Worm (Caenorhabditis elegans) whole organism, L2 larva: Measurements from ENCODE around the gene F26G1.1.

Source experiments
- F13H6.1 ChIP-seq: sonication (generic microtip); optimal IDR thresholded peaks from 2 replicates; lab custom pipeline; 2016; ENCODE audit warnings: missing genetic modification characterization, missing compliant biosample characterization
- R02D3.7 ChIP-seq: fragments of 150-350 bp; optimal IDR thresholded peaks from 2 replicates; lab custom pipeline; 2014; ENCODE audit warnings: missing biosample characterization, missing genetic modification characterization
- Y55F3AM.14 ChIP-seq: fragments of 200-800 bp; sonication (Bioruptor generic); optimal IDR thresholded peaks from 2 replicates; lab custom pipeline; 2018; ENCODE audit warnings: mild to moderate bottlenecking, missing genetic modification characterization, missing compliant biosample characterization
- ZK546.5 ChIP-seq: sonication (generic microtip); optimal IDR thresholded peaks from 2 replicates; lab custom pipeline; 2017; ENCODE audit warnings: missing biosample characterization, missing genetic modification characterization
- alr-1 ChIP-seq: fragments of 150-350 bp; optimal IDR thresholded peaks from 2 replicates; lab custom pipeline; 2014; ENCODE audit warnings: missing biosample characterization, missing genetic modification characterization
- ama-1 ChIP-seq: fragments of 150-350 bp; optimal IDR thresholded peaks from 2 replicates; lab custom pipeline; 2018; ENCODE audit warnings: inconsistent platforms
- blmp-1 ChIP-seq: sonication (generic microtip); optimal IDR thresholded peaks from 2 replicates; lab custom pipeline; 2017; ENCODE audit warnings: missing genetic modification characterization, mild to moderate bottlenecking, missing compliant biosample characterization, antibody characterized with exemption, moderate library complexity; ENCODE audit not compliant: insufficient read depth
- crh-2 ChIP-seq: sonication (generic microtip); optimal IDR thresholded peaks from 2 replicates; lab custom pipeline; 2017; ENCODE audit warnings: missing biosample characterization, missing genetic modification characterization
- dmd-4 ChIP-seq: sonication (generic microtip); optimal IDR thresholded peaks from 2 replicates; lab custom pipeline; 2017; ENCODE audit warnings: missing biosample characterization, missing genetic modification characterization
- egl-27 ChIP-seq: sonication (generic microtip); optimal IDR thresholded peaks from 3 replicates; lab custom pipeline; 2017; ENCODE audit warnings: missing biosample characterization, missing genetic modification reagents, missing genetic modification characterization
- elt-1 ChIP-seq: fragments of 150-350 bp; optimal IDR thresholded peaks from 2 replicates; lab custom pipeline; 2014; ENCODE audit warnings: missing biosample characterization, missing genetic modification characterization
- elt-3 ChIP-seq: sonication (generic microtip); optimal IDR thresholded peaks from 2 replicates; lab custom pipeline; 2017; ENCODE audit warnings: missing biosample characterization, missing genetic modification characterization
- fos-1 ChIP-seq: fragments of 150-350 bp; optimal IDR thresholded peaks from 2 replicates; lab custom pipeline; 2014; ENCODE audit warnings: missing biosample characterization, missing genetic modification characterization
- gmeb-1 ChIP-seq: fragments of 150-350 bp; optimal IDR thresholded peaks from 2 replicates; lab custom pipeline; 2014; ENCODE audit warnings: missing biosample characterization, missing genetic modification characterization
- lin-11 ChIP-seq: fragments of 150-350 bp; sonication (generic microtip); optimal IDR thresholded peaks from 2 replicates; lab custom pipeline; 2014; ENCODE audit warnings: missing biosample characterization, missing genetic modification characterization, inconsistent platforms, mixed read lengths
- lin-13 ChIP-seq: fragments of 150-350 bp; optimal IDR thresholded peaks from 2 replicates; lab custom pipeline; 2014; ENCODE audit warnings: missing biosample characterization, missing genetic modification reagents, missing genetic modification characterization
- lin-39 ChIP-seq: fragments of 150-350 bp; optimal IDR thresholded peaks from 2 replicates; lab custom pipeline; 2014; ENCODE audit warnings: missing biosample characterization, missing genetic modification reagents, missing genetic modification characterization
- lsy-2 ChIP-seq, 2 experiments: fragments of 150-350 bp in 1 of 2; sonication (generic microtip) in 1 of 2; optimal IDR thresholded peaks; 2 replicates each; lab custom pipeline; 2014 to 2017; ENCODE audit warnings: missing biosample characterization in 2 of 2, missing genetic modification characterization in 2 of 2
- mab-5 ChIP-seq: fragments of 150-350 bp; optimal IDR thresholded peaks from 2 replicates; lab custom pipeline; 2014; ENCODE audit warnings: missing biosample characterization, missing genetic modification characterization
- mbf-1 ChIP-seq: sonication (generic microtip); optimal IDR thresholded peaks from 2 replicates; lab custom pipeline; 2017; ENCODE audit warnings: missing biosample characterization, missing genetic modification characterization
- nhr-11 ChIP-seq: fragments of 150-350 bp; optimal IDR thresholded peaks from 2 replicates; lab custom pipeline; 2014; ENCODE audit warnings: missing biosample characterization, missing genetic modification characterization
- nhr-12 ChIP-seq: fragments of 150-350 bp; optimal IDR thresholded peaks from 2 replicates; lab custom pipeline; 2014; ENCODE audit warnings: missing biosample characterization, missing genetic modification characterization
- nhr-129 ChIP-seq: fragments of 150-350 bp; optimal IDR thresholded peaks from 2 replicates; lab custom pipeline; 2014; ENCODE audit warnings: missing biosample characterization, missing genetic modification characterization
- nhr-21 ChIP-seq: fragments of 150-350 bp; optimal IDR thresholded peaks from 2 replicates; lab custom pipeline; 2014; ENCODE audit warnings: missing biosample characterization, missing genetic modification characterization
- nhr-23 ChIP-seq: fragments of 150-350 bp; optimal IDR thresholded peaks from 2 replicates; lab custom pipeline; 2014; ENCODE audit warnings: missing biosample characterization, missing genetic modification reagents, missing genetic modification characterization
- nhr-237 ChIP-seq: fragments of 150-350 bp; optimal IDR thresholded peaks from 2 replicates; lab custom pipeline; 2014; ENCODE audit warnings: missing biosample characterization, missing genetic modification characterization
- nhr-6 ChIP-seq: fragments of 150-350 bp; optimal IDR thresholded peaks from 2 replicates; lab custom pipeline; 2014; ENCODE audit warnings: missing biosample characterization, missing genetic modification characterization
- peb-1 ChIP-seq: fragments of 150-350 bp; optimal IDR thresholded peaks from 2 replicates; lab custom pipeline; 2014; ENCODE audit warnings: missing biosample characterization, missing genetic modification characterization
- sem-4 ChIP-seq: fragments of 150-350 bp; optimal IDR thresholded peaks from 2 replicates; lab custom pipeline; 2014; ENCODE audit warnings: missing biosample characterization, missing genetic modification reagents, missing genetic modification characterization
- skn-1 ChIP-seq: sonication (generic microtip); optimal IDR thresholded peaks from 2 replicates; lab custom pipeline; 2017; ENCODE audit warnings: missing biosample characterization, missing genetic modification characterization
- sma-3 ChIP-seq: sonication (generic microtip); optimal IDR thresholded peaks from 2 replicates; lab custom pipeline; 2016; ENCODE audit warnings: missing genetic modification reagents, missing genetic modification characterization, missing compliant biosample characterization
- sma-9 ChIP-seq, 2 experiments: fragments of 150-350 bp in 1 of 2; sonication (generic microtip) in 1 of 2; optimal IDR thresholded peaks; 2 replicates each; lab custom pipeline; 2014 to 2016; ENCODE audit warnings: missing genetic modification characterization in 2 of 2, mild to moderate bottlenecking in 1 of 2, missing biosample characterization in 1 of 2, missing compliant biosample characterization in 1 of 2, missing genetic modification reagents in 1 of 2, moderate library complexity in 1 of 2
- snpc-4 ChIP-seq: fragments of 150-350 bp; optimal IDR thresholded peaks from 2 replicates; lab custom pipeline; 2014; ENCODE audit warnings: missing biosample characterization, missing genetic modification characterization
- unc-39 ChIP-seq: fragments of 150-350 bp; optimal IDR thresholded peaks from 2 replicates; lab custom pipeline; 2014; ENCODE audit warnings: missing biosample characterization, missing genetic modification characterization
- unc-55 ChIP-seq: fragments of 150-350 bp; sonication (generic microtip); optimal IDR thresholded peaks from 3 replicates; lab custom pipeline; 2014; ENCODE audit warnings: missing biosample characterization, missing genetic modification reagents, missing genetic modification characterization
- zag-1 ChIP-seq: fragments of 150-350 bp; optimal IDR thresholded peaks from 2 replicates; lab custom pipeline; 2014; ENCODE audit warnings: missing biosample characterization, missing genetic modification characterization
- ztf-1 ChIP-seq: fragments of 200-800 bp; sonication (Bioruptor generic); conservative IDR thresholded peaks from 2 replicates; pipeline ENCODE4 v1.3.6; 2022; ENCODE audit warnings: missing genetic modification characterization, missing compliant biosample characterization
- ztf-11 ChIP-seq: sonication (generic microtip); optimal IDR thresholded peaks from 2 replicates; lab custom pipeline; 2017; ENCODE audit warnings: missing biosample characterization, missing genetic modification characterization

The F26G1.1 gene

ce11 chrII:4802917-4803316 lies 11.5 kb downstream of the F26G1.1 start:
- TF ChIP-seq crh-2 (tag; lab: Kevin White, UChicago) = peak; percentile 24
- TF ChIP-seq elt-1 = no peak
- peak; percentile 77 for TF ChIP-seq blmp-1 (tag; lab: Kevin White, UChicago)
- TF ChIP-seq ztf-1 (GFP tag; lab: Robert Waterston, UW) = no peak
- TF ChIP-seq fos-1 (tag; lab: Kevin White, UChicago) = peak; percentile 83
- TF ChIP-seq, all 48 proteins: peak for 3

DNA sequence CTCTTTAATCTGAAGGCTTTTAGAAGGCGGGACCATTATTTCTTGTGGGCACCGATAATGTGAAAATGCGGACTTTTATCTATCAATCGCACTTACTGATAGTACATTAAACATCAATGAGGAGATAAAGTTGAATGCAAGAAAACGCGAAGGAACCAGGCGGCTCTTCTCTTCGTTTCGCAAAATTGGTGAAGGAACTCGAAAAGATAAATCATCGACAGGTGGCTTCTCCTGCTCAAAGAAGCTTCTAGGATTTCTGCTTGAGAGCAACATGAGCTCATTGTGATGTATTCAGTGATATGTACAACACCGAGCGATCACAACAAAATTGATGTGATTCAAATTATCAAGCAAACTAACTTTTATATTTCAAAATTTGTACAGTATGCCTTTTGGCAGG lies 14.4 kb downstream of the F26G1.1 start:
- TF ChIP-seq alr-1 = no peak
- TF ChIP-seq nhr-23 (tag; lab: Kevin White, UChicago) = no peak
- TF ChIP-seq F13H6.1 (tag; lab: Kevin White, UChicago) = peak; percentile 35
- peak; percentile 16 for TF ChIP-seq nhr-129
- TF ChIP-seq unc-39 (tag; lab: Kevin White, UChicago) = no peak
- TF ChIP-seq sma-9 (GFP tag; optimal IDR thresholded peaks at IDR 0.05; lab: Kevin White, UChicago) = peak; percentile 48
- no peak for TF ChIP-seq sma-9 (tag; optimal IDR thresholded peaks at IDR 0.05; lab: Kevin White, UChicago)
- TF ChIP-seq elt-3 (tag; lab: Kevin White, UChicago) = no peak
- no peak for TF ChIP-seq ama-1 (lab: Kevin White, UChicago)
- peak in 1 of 2 experiments; percentile 40 for TF ChIP-seq lsy-2 (tag; optimal IDR thresholded peaks at IDR 0.05; lab: Kevin White, UChicago)
- no peak for TF ChIP-seq skn-1 (tag; lab: Kevin White, UChicago)
- no peak for TF ChIP-seq dmd-4 (tag; lab: Kevin White, UChicago)
- TF ChIP-seq snpc-4 (tag; lab: Kevin White, UChicago) = no peak
- TF ChIP-seq zag-1 = no peak
- TF ChIP-seq peb-1 (tag; lab: Kevin White, UChicago) = no peak
- no peak for TF ChIP-seq sma-3 (GFP tag; lab: Kevin White, UChicago)

DNA sequence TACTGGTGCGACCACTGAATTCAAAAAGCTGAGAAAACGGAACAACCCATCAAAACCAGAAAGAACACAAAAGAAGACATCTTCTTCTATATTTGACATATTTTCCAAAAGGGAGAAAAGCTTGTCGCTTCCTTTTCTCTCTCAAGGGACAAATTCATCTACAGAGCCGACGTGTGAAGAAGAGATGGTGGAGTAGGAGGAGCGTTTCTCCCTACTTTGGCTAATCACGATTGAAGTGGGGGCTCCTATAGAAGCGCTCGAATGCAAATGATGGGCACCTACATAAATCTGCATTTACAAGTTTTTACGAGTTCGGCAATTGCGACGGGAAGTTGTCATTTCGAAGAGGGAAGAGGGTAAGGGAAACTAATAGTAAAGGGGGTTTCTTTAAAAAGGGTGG lies 14.8 kb downstream of the F26G1.1 start:
- TF ChIP-seq mab-5 (tag; lab: Kevin White, UChicago) = peak; percentile 68
- TF ChIP-seq gmeb-1 (tag; lab: Kevin White, UChicago) = no peak
- no peak for TF ChIP-seq lin-39 (tag; lab: Kevin White, UChicago)
- no peak for TF ChIP-seq F13H6.1 (tag; lab: Kevin White, UChicago)
- TF ChIP-seq ztf-11 (tag; lab: Kevin White, UChicago) = no peak
- no peak for TF ChIP-seq sem-4
- TF ChIP-seq lin-11 = no peak
- no peak for TF ChIP-seq R02D3.7 (tag; lab: Kevin White, UChicago)
- TF ChIP-seq nhr-6 (tag; lab: Kevin White, UChicago) = no peak
- TF ChIP-seq Y55F3AM.14 (GFP tag; lab: Kevin White, UChicago) = peak; percentile 3
- TF ChIP-seq nhr-237 (tag; lab: Kevin White, UChicago) = no peak
- no peak for TF ChIP-seq mbf-1 (tag; lab: Kevin White, UChicago)

DNA sequence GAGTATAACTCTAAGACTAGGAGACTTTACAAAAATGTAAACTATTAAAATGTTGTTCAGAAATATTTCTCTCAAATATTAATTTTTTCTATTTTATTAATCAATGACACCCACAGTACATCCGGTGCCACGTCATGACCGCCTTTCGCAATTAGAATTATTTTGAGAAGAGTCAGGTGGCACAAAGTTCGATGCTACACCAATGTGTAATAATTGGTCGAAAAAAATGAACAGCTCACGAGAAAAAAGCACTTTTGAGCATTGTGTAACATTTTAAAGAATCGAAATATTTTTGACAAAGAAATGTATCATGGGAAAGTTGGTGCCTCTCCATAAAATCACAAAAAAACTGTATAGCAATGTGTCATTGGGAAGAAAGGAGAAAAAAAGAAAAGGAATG lies 15.3 kb downstream of the F26G1.1 start:
- TF ChIP-seq nhr-129 = peak; percentile 7
- peak; percentile 55 for TF ChIP-seq crh-2 (tag; lab: Kevin White, UChicago)
- TF ChIP-seq ama-1 (lab: Kevin White, UChicago) = no peak
- peak; percentile 11 for TF ChIP-seq sma-9 (GFP tag; optimal IDR thresholded peaks at IDR 0.05; lab: Kevin White, UChicago)
- TF ChIP-seq sma-9 (tag; optimal IDR thresholded peaks at IDR 0.05; lab: Kevin White, UChicago) = no peak

DNA sequence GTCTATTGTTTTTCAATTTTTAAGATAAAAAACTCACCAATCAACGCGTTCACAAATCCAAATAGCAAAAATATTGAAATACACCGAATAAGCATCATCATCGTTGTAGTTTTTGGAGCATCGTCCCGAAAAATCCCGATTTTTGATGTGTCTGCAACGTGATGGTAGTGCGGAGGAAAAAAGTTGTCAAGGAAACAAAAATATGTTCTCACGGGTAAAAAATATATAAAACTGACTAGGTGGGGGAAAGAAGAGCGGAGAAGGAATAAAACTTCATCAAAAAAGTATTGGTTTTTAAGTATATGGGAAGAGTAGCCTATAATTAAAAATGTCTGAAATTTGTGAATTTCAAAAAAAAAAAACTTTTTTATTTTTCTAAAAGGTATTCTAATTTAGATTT lies 20.6 kb downstream of the F26G1.1 start, which contains the start of gene rig-6:
rig-6 (minus strand) TSS at position 101 of the 400 bp plus-strand sequence.
- TF ChIP-seq gmeb-1 (tag; lab: Kevin White, UChicago) (no peak), F13H6.1 (tag; lab: Kevin White, UChicago) (no peak), blmp-1 (tag; lab: Kevin White, UChicago) (no peak), skn-1 (tag; lab: Kevin White, UChicago) (no peak), ztf-1 (GFP tag; lab: Robert Waterston, UW) (no peak), nhr-21 (no peak), nhr-12 (no peak), peb-1 (tag; lab: Kevin White, UChicago) (no peak), lin-13 (GFP tag; lab: Kevin White, UChicago) (no peak), alr-1 (no peak), dmd-4 (tag; lab: Kevin White, UChicago) (no peak), nhr-11 (tag; lab: Kevin White, UChicago) (no peak), lin-39 (tag; lab: Kevin White, UChicago) (no peak), Y55F3AM.14 (GFP tag; lab: Kevin White, UChicago) (no peak), sem-4 (no peak), mbf-1 (tag; lab: Kevin White, UChicago) (no peak), elt-1 (no peak), unc-55 (GFP tag; lab: Kevin White, UChicago) (no peak), ZK546.5 (tag; lab: Kevin White, UChicago) (no peak), egl-27 (no peak)
